Worm (Caenorhabditis elegans) whole organism, early embryonic: Measurements from ENCODE around the gene phdh-1.
"Not testable (repeated sequence)": the region's sequence is repeated elsewhere in the genome, so short reads cannot be mapped to it uniquely, and the experiment has no call there.

Source experiments
- ama-1 ChIP-seq: fragments of 150-350 bp; optimal IDR thresholded peaks from 2 replicates; lab custom pipeline; 2014
- hmbx-1 ChIP-seq: sonication (generic microtip); optimal IDR thresholded peaks from 2 replicates; lab custom pipeline; 2016; ENCODE audit warnings: mild to moderate bottlenecking, missing genetic modification characterization, missing compliant biosample characterization
- hnd-1 ChIP-seq: sonication (generic microtip); optimal IDR thresholded peaks from 2 replicates; lab custom pipeline; 2016; ENCODE audit warnings: missing genetic modification characterization, missing compliant biosample characterization

DNA sequence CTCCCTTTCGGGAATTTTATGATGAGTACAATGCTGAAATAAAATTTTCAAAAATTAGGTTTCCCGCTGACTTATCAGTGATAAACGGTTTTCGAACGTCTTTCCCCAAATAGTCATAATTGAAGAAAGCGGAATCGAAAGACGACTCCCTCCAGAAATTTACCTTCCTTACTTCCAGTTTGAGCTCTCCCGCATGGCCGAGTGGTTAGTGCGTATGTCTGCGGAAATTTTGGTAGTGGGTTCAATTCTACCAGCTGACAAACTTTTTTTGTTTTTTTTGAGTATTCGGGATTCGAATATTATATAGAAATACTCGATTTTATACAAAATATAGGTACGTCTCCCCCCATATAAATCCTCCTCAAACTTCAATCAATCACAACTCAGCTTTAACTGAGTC is 20.1 kb upstream of the phdh-1 start:
- not testable (repeated sequence) for TF ChIP-seq hmbx-1; ama-1 (lab: Kevin White, UChicago); hnd-1 (tag; lab: Kevin White, UChicago)
